Fruit fly (Drosophila melanogaster) whole organism, embryonic: Measurements from ENCODE around the gene CG32820.

ENCODE experiments used
- Antp ChIP-seq: fragments of 200-800 bp; sonication (Bioruptor generic); optimal IDR thresholded peaks from 3 replicates; lab custom pipeline; 2016; ENCODE audit warnings: missing biosample characterization, missing genetic modification characterization
- B-H1 ChIP-seq: fragments of 200-800 bp; sonication (Bioruptor generic); IDR thresholded peaks from 3 replicates; pipeline ENCODE4 v1.3.6; 2022; ENCODE audit warnings: missing biosample characterization, missing genetic modification characterization
- CG11695 ChIP-seq: fragments of 200-800 bp; sonication (Bioruptor generic); IDR thresholded peaks from 3 replicates; pipeline ENCODE4 v1.3.6; 2022; ENCODE audit warnings: missing biosample characterization, missing genetic modification characterization
- CG12155 ChIP-seq: fragments of 200-800 bp; sonication (Bioruptor generic); optimal IDR thresholded peaks from 3 replicates; lab custom pipeline; 2016; ENCODE audit warnings: missing biosample characterization, missing genetic modification characterization
- CG12659 ChIP-seq: fragments of 200-800 bp; sonication (Bioruptor generic); optimal IDR thresholded peaks from 3 replicates; lab custom pipeline; 2017; ENCODE audit warnings: mild to moderate bottlenecking, missing biosample characterization, missing genetic modification reagents, missing genetic modification characterization
- CG14014 ChIP-seq: fragments of 200-800 bp; sonication (Bioruptor generic); IDR thresholded peaks from 2 replicates; pipeline ENCODE4 v1.3.6; 2022; ENCODE audit warnings: missing biosample characterization, missing genetic modification characterization
- CG15514 ChIP-seq: fragments of 200-800 bp; sonication (Bioruptor generic); optimal IDR thresholded peaks from 3 replicates; lab custom pipeline; 2017; ENCODE audit warnings: missing biosample characterization, missing genetic modification characterization, mild to moderate bottlenecking, moderate library complexity, missing genetic modification reagents
- CG1603 ChIP-seq: fragments of 200-800 bp; sonication (Bioruptor generic); optimal IDR thresholded peaks from 2 replicates; lab custom pipeline; 2019; ENCODE audit warnings: missing biosample characterization, mild to moderate bottlenecking, missing genetic modification characterization, moderate library complexity
- CG16779 ChIP-seq: fragments of 200-800 bp; sonication (Bioruptor generic); IDR thresholded peaks from 2 replicates; pipeline ENCODE4 v1.3.6; 2022; ENCODE audit warnings: missing biosample characterization, missing genetic modification characterization
- CG17328 ChIP-seq: fragments of 200-800 bp; sonication (Bioruptor generic); IDR thresholded peaks from 2 replicates; pipeline ENCODE4 v1.3.6; 2022; ENCODE audit warnings: missing biosample characterization, missing genetic modification characterization
- CG17359 ChIP-seq: fragments of 200-800 bp; sonication (Bioruptor generic); optimal IDR thresholded peaks from 3 replicates; lab custom pipeline; 2018; ENCODE audit warnings: missing biosample characterization, mild to moderate bottlenecking, missing genetic modification characterization, moderate library complexity
- CG17385 ChIP-seq: fragments of 200-800 bp; sonication (Bioruptor generic); optimal IDR thresholded peaks from 3 replicates; lab custom pipeline; 2018; ENCODE audit warnings: missing biosample characterization, mild to moderate bottlenecking, missing genetic modification characterization
- CG18262 ChIP-seq: fragments of 200-800 bp; optimal IDR thresholded peaks from 3 replicates; lab custom pipeline; 2019; ENCODE audit warnings: missing biosample characterization, mild to moderate bottlenecking, missing genetic modification characterization, moderate library complexity
- CG18619 ChIP-seq: fragments of 200-800 bp; sonication (Bioruptor generic); optimal IDR thresholded peaks from 3 replicates; lab custom pipeline; 2017; ENCODE audit warnings: missing biosample characterization, mild to moderate bottlenecking, missing genetic modification characterization
- CG18764 ChIP-seq: fragments of 200-800 bp; sonication (Bioruptor generic); optimal IDR thresholded peaks from 3 replicates; lab custom pipeline; 2016; ENCODE audit warnings: missing biosample characterization, missing genetic modification characterization
- CG2116 ChIP-seq: fragments of 200-800 bp; sonication (Bioruptor generic); optimal IDR thresholded peaks from 3 replicates; lab custom pipeline; 2018; ENCODE audit warnings: missing biosample characterization, mild to moderate bottlenecking, missing genetic modification characterization
- CG2199 ChIP-seq: fragments of 200-800 bp; sonication (Bioruptor generic); IDR thresholded peaks from 3 replicates; pipeline ENCODE4 v1.3.6; 2022; ENCODE audit warnings: missing biosample characterization, missing genetic modification characterization
- CG2875 ChIP-seq: fragments of 200-800 bp; sonication (Bioruptor generic); optimal IDR thresholded peaks from 2 replicates; lab custom pipeline; 2017; ENCODE audit warnings: missing biosample characterization, mild to moderate bottlenecking, missing genetic modification characterization, missing genetic modification reagents
- CG31441 ChIP-seq: fragments of 200-800 bp; sonication (Bioruptor generic); IDR thresholded peaks from 2 replicates; pipeline ENCODE4 v1.3.6; 2022; ENCODE audit warnings: missing biosample characterization, missing genetic modification characterization
- CG6254 ChIP-seq: fragments of 200-800 bp; sonication (Bioruptor generic); optimal IDR thresholded peaks from 3 replicates; lab custom pipeline; 2017; ENCODE audit warnings: mild to moderate bottlenecking, missing biosample characterization, missing genetic modification reagents, missing genetic modification characterization
- CG6683 ChIP-seq: fragments of 200-800 bp; sonication (Bioruptor generic); optimal IDR thresholded peaks from 2 replicates; lab custom pipeline; 2017; ENCODE audit warnings: missing biosample characterization, mild to moderate bottlenecking, missing genetic modification characterization, missing genetic modification reagents
- CG7372 ChIP-seq: fragments of 200-800 bp; sonication (Bioruptor generic); IDR thresholded peaks from 2 replicates; pipeline ENCODE4 v1.3.6; 2022; ENCODE audit warnings: missing biosample characterization, missing genetic modification characterization
- CG8089 ChIP-seq: fragments of 200-800 bp; sonication (Bioruptor generic); optimal IDR thresholded peaks from 3 replicates; lab custom pipeline; 2016; ENCODE audit warnings: missing biosample characterization, missing genetic modification characterization
- CG8281 ChIP-seq: fragments of 200-800 bp; sonication (Bioruptor generic); optimal IDR thresholded peaks from 2 replicates; lab custom pipeline; 2018; ENCODE audit warnings: missing biosample characterization, mild to moderate bottlenecking, missing genetic modification characterization, moderate library complexity
- CG8765 ChIP-seq: fragments of 200-800 bp; sonication (Bioruptor generic); IDR thresholded peaks from 2 replicates; pipeline ENCODE4 v1.3.6; 2022; ENCODE audit warnings: missing biosample characterization, missing genetic modification characterization
- CG9932 ChIP-seq: fragments of 200-800 bp; sonication (Bioruptor generic); IDR thresholded peaks from 2 replicates; pipeline ENCODE4 v1.3.6; 2022; ENCODE audit warnings: missing biosample characterization, missing genetic modification characterization
- Doc2 ChIP-seq: fragments of 200-800 bp; sonication (Bioruptor generic); IDR thresholded peaks from 2 replicates; pipeline ENCODE4 v1.3.6; 2022; ENCODE audit warnings: missing biosample characterization, missing genetic modification characterization
- E2f1 ChIP-seq: fragments of 200-800 bp; sonication (Bioruptor generic); IDR thresholded peaks from 2 replicates; pipeline ENCODE4 v1.3.6; 2022; ENCODE audit warnings: missing biosample characterization, missing genetic modification characterization
- Ets65A ChIP-seq: fragments of 200-800 bp; sonication (Bioruptor generic); peaks from one replicate; lab custom pipeline; 2016; ENCODE audit warnings: missing biosample characterization, missing genetic modification characterization
- Fer1 ChIP-seq: fragments of 200-800 bp; sonication (Bioruptor generic); optimal IDR thresholded peaks from 2 replicates; lab custom pipeline; 2017; ENCODE audit warnings: missing biosample characterization, mild to moderate bottlenecking, missing genetic modification characterization
- Jarid2 ChIP-seq: fragments of 200-800 bp; sonication (Bioruptor generic); optimal IDR thresholded peaks from 3 replicates; lab custom pipeline; 2017; ENCODE audit warnings: mild to moderate bottlenecking, missing biosample characterization, missing genetic modification reagents, missing genetic modification characterization
- PHDP ChIP-seq: fragments of 200-800 bp; sonication (Bioruptor generic); optimal IDR thresholded peaks from 3 replicates; lab custom pipeline; 2018; ENCODE audit warnings: missing biosample characterization, mild to moderate bottlenecking, missing genetic modification characterization, moderate library complexity
- Ptx1 ChIP-seq: fragments of 200-800 bp; sonication (Bioruptor generic); IDR thresholded peaks from 2 replicates; pipeline ENCODE4 v1.3.6; 2022; ENCODE audit warnings: missing biosample characterization, missing genetic modification characterization
- Rfx ChIP-seq: fragments of 200-800 bp; sonication (Bioruptor generic); IDR thresholded peaks from 2 replicates; pipeline ENCODE4 v1.3.6; 2022; ENCODE audit warnings: missing biosample characterization, missing genetic modification characterization
- Side ChIP-seq: fragments of 200-800 bp; sonication (Bioruptor generic); optimal IDR thresholded peaks from 2 replicates; lab custom pipeline; 2016; ENCODE audit warnings: missing biosample characterization, missing genetic modification characterization
- Trl ChIP-seq, 3 experiments: fragments of >200 bp in 2 of 3; fragments of 200-800 bp in 1 of 3; sonication (Bioruptor generic) in 1 of 3; optimal IDR thresholded peaks; 2 replicates in 1 of 3; 3 replicates in 2 of 3; lab custom pipeline; 2016 to 2017; ENCODE audit warnings: missing biosample characterization in 1 of 3, missing genetic modification characterization in 1 of 3
- amos ChIP-seq: fragments of 200-800 bp; sonication (Bioruptor generic); IDR thresholded peaks from 2 replicates; pipeline ENCODE4 v1.3.6; 2022; ENCODE audit warnings: missing biosample characterization, missing genetic modification characterization; ENCODE audit not compliant: partially characterized antibody
- ara ChIP-seq: fragments of 200-800 bp; sonication (Bioruptor generic); IDR thresholded peaks from 2 replicates; pipeline ENCODE4 v1.3.6; 2022; ENCODE audit warnings: missing biosample characterization, missing genetic modification characterization
- br ChIP-seq: fragments of >200 bp; optimal IDR thresholded peaks from 2 replicates; lab custom pipeline; 2017
- caup ChIP-seq: fragments of 200-800 bp; sonication (Bioruptor generic); optimal IDR thresholded peaks from 3 replicates; lab custom pipeline; 2017; ENCODE audit warnings: missing biosample characterization, mild to moderate bottlenecking, missing genetic modification characterization, moderate library complexity; ENCODE audit not compliant: severe bottlenecking
- dan ChIP-seq: fragments of 200-800 bp; sonication (Bioruptor generic); IDR thresholded peaks from 2 replicates; pipeline ENCODE4 v1.3.6; 2022; ENCODE audit warnings: missing biosample characterization, missing genetic modification characterization
- eve ChIP-seq, 2 experiments: fragments of >200 bp; optimal IDR thresholded peaks; 2 replicates each; lab custom pipeline; 2017; ENCODE audit warnings: missing biosample characterization in 2 of 2, missing genetic modification characterization in 2 of 2
- fu2 ChIP-seq: fragments of 200-800 bp; sonication (Bioruptor generic); optimal IDR thresholded peaks from 2 replicates; lab custom pipeline; 2016; ENCODE audit warnings: missing biosample characterization, missing genetic modification characterization
- gcm ChIP-seq: fragments of 200-800 bp; sonication (Bioruptor generic); optimal IDR thresholded peaks from 2 replicates; lab custom pipeline; 2019; ENCODE audit warnings: missing biosample characterization, mild to moderate bottlenecking, missing genetic modification characterization, moderate library complexity
- insv ChIP-seq, 2 experiments: fragments of 200-800 bp; sonication (Bioruptor generic); optimal IDR thresholded peaks; 3 replicates each; lab custom pipeline; 2016 to 2018; ENCODE audit warnings: missing biosample characterization in 2 of 2, missing genetic modification characterization in 2 of 2
- kay ChIP-seq: fragments of 200-800 bp; sonication (Bioruptor generic); optimal IDR thresholded peaks from 2 replicates; lab custom pipeline; 2016; ENCODE audit warnings: missing biosample characterization, missing genetic modification characterization
- psq ChIP-seq: fragments of 200-800 bp; sonication (Bioruptor generic); optimal IDR thresholded peaks from 2 replicates; lab custom pipeline; 2017; ENCODE audit warnings: missing biosample characterization, missing genetic modification characterization
- shn ChIP-seq: fragments of 200-800 bp; sonication (Bioruptor generic); optimal IDR thresholded peaks from 3 replicates; lab custom pipeline; 2016; ENCODE audit warnings: missing biosample characterization, missing genetic modification characterization
- sisA ChIP-seq: fragments of 200-800 bp; sonication (Bioruptor generic); IDR thresholded peaks from 2 replicates; pipeline ENCODE4 v1.3.6; 2022; ENCODE audit warnings: missing biosample characterization, missing genetic modification characterization
- sqz ChIP-seq: fragments of 200-800 bp; sonication (Bioruptor generic); optimal IDR thresholded peaks from 3 replicates; lab custom pipeline; 2018; ENCODE audit warnings: missing biosample characterization, mild to moderate bottlenecking, missing genetic modification characterization

CG32820 gene

dm6 chrX:21629482-21630159 lies 14.6 kb upstream of the CG32820 start, which contains the start of gene DIP1 (continued):
- TF ChIP-seq CG18764 (GFP tag; lab: Kevin White, UChicago) (no peak), sqz (GFP tag; lab: Kevin White, UChicago) (peak; percentile 51), Ptx1 (GFP tag; lab: Robert Waterston, UW) (0 out of 2 replicates have a peak, but pooled peaks have one; percentile 25), CG17359 (tag; lab: Kevin White, UChicago) (peak; percentile 30), CG8089 (GFP tag; lab: Kevin White, UChicago) (no peak), CG8765 (GFP tag; lab: Robert Waterston, UW) (no peak), Antp (GFP tag; lab: Kevin White, UChicago) (peak; percentile 14), E2f1 (GFP tag; lab: Robert Waterston, UW) (0 out of 2 replicates have a peak, but pooled peaks have one; percentile 35), CG16779 (no peak), CG2875 (peak; percentile 17), ara (GFP tag; lab: Robert Waterston, UW) (no peak), Doc2 (GFP tag; lab: Robert Waterston, UW) (no peak), Trl (optimal IDR thresholded peaks at IDR 0.05; lab: Kevin White, UChicago) (no peak), Trl (GFP tag; optimal IDR thresholded peaks at IDR 0.05; lab: Kevin White, UChicago) (peak; percentile 9), CG6254 (GFP tag; lab: Kevin White, UChicago) (peak; percentile 9), CG15514 (peak; percentile 28), fu2 (GFP tag; lab: Kevin White, UChicago) (no peak), CG18619 (no peak), CG2116 (GFP tag; lab: Kevin White, UChicago) (no peak), CG12659 (GFP tag; lab: Kevin White, UChicago) (peak; percentile 71), sisA (GFP tag; lab: Robert Waterston, UW) (no peak), CG9932 (GFP tag; lab: Robert Waterston, UW) (no peak), eve (GFP tag; optimal IDR thresholded peaks at IDR 0.05; lab: Kevin White, UChicago) (no peak), br (lab: Kevin White, UChicago) (no peak), dan (no peak), kay (GFP tag; lab: Kevin White, UChicago) (no peak), CG6683 (GFP tag; lab: Kevin White, UChicago) (no peak), CG1603 (tag; lab: Kevin White, UChicago) (peak; percentile 3), CG17385 (peak; percentile 31), Rfx (GFP tag; lab: Robert Waterston, UW) (0 out of 2 replicates have a peak, but pooled peaks have one; percentile 37), CG18262 (peak; percentile 16), shn (GFP tag; lab: Kevin White, UChicago) (peak; percentile 14), CG7372 (GFP tag; lab: Robert Waterston, UW) (no peak), CG14014 (GFP tag; lab: Robert Waterston, UW) (peak; percentile 56; the same call in 1 of the 2 replicates), CG31441 (GFP tag; lab: Robert Waterston, UW) (peak; percentile 34; the same call in 1 of the 2 replicates), insv (GFP tag; optimal IDR thresholded peaks at IDR 0.05; lab: Kevin White, UChicago) (no peak), PHDP (tag; lab: Kevin White, UChicago) (peak; percentile 42), amos (GFP tag; lab: Robert Waterston, UW) (peak; percentile 6; the same call in 1 of the 2 replicates), B-H1 (no peak), CG11695 (peak; percentile 55; the same call in 1 of the 3 replicates), CG12155 (GFP tag; lab: Kevin White, UChicago) (peak; percentile 2), Ets65A (no peak), Side (GFP tag; lab: Kevin White, UChicago) (peak; percentile 45), caup (no peak), CG8281 (tag; lab: Kevin White, UChicago) (no peak), gcm (GFP tag; lab: Kevin White, UChicago) (peak; percentile 18), Jarid2 (GFP tag; lab: Kevin White, UChicago) (peak; percentile 69), Fer1 (GFP tag; lab: Kevin White, UChicago) (peak; percentile 9), psq (GFP tag; lab: Kevin White, UChicago) (no peak), CG2199 (0 out of 3 replicates have a peak, but pooled peaks have one; percentile 44), CG17328 (GFP tag; lab: Robert Waterston, UW) (peak; percentile 58)
